Worm (Caenorhabditis elegans) whole organism, L3 larva: ENCODE data around the gene rike-1.

Source experiments
- R02D3.7 ChIP-seq: fragments of 150-350 bp; optimal IDR thresholded peaks from 2 replicates; lab custom pipeline; 2014; ENCODE audit warnings: missing biosample characterization, missing genetic modification characterization
- ZK546.5 ChIP-seq: sonication (generic microtip); optimal IDR thresholded peaks from 2 replicates; lab custom pipeline; 2017; ENCODE audit warnings: missing biosample characterization, missing genetic modification characterization
- aly-2 ChIP-seq: fragments of 150-350 bp; optimal IDR thresholded peaks from 2 replicates; lab custom pipeline; 2014; ENCODE audit warnings: missing biosample characterization, missing genetic modification characterization
- ama-1 ChIP-seq: fragments of 150-350 bp; optimal IDR thresholded peaks from 2 replicates; lab custom pipeline; 2018
- ceh-28 ChIP-seq: fragments of 150-350 bp; optimal IDR thresholded peaks from 2 replicates; lab custom pipeline; 2014; ENCODE audit warnings: missing biosample characterization, missing genetic modification reagents, missing genetic modification characterization
- ceh-82 ChIP-seq: fragments of 150-350 bp; optimal IDR thresholded peaks from 2 replicates; lab custom pipeline; 2014; ENCODE audit warnings: missing biosample characterization, missing genetic modification characterization
- ceh-9 ChIP-seq: sonication (generic microtip); optimal IDR thresholded peaks from 2 replicates; lab custom pipeline; 2018; ENCODE audit warnings: missing biosample characterization, missing genetic modification characterization
- daf-12 ChIP-seq: fragments of 150-350 bp; optimal IDR thresholded peaks from 2 replicates; lab custom pipeline; 2014; ENCODE audit warnings: missing biosample characterization, missing genetic modification reagents, missing genetic modification characterization
- egl-27 ChIP-seq: sonication (generic microtip); optimal IDR thresholded peaks from 4 replicates; lab custom pipeline; 2017; ENCODE audit warnings: missing biosample characterization, missing genetic modification reagents, missing genetic modification characterization
- elt-1 ChIP-seq: fragments of 150-350 bp; optimal IDR thresholded peaks from 2 replicates; lab custom pipeline; 2014; ENCODE audit warnings: missing biosample characterization, missing genetic modification characterization
- elt-3 ChIP-seq, 3 experiments: fragments of 150-350 bp in 1 of 3; sonication (generic microtip) in 2 of 3; optimal IDR thresholded peaks; 2 replicates in 2 of 3; 4 replicates in 1 of 3; lab custom pipeline; 2014 to 2017; ENCODE audit warnings: missing biosample characterization in 3 of 3, missing genetic modification characterization in 3 of 3
- fkh-10 ChIP-seq: sonication (generic microtip); optimal IDR thresholded peaks from 2 replicates; lab custom pipeline; 2017; ENCODE audit warnings: missing biosample characterization, missing genetic modification reagents, missing genetic modification characterization
- fkh-2 ChIP-seq: fragments of 150-350 bp; optimal IDR thresholded peaks from 2 replicates; lab custom pipeline; 2014; ENCODE audit warnings: missing biosample characterization, missing genetic modification reagents, missing genetic modification characterization
- fos-1 ChIP-seq: fragments of 150-350 bp; optimal IDR thresholded peaks from 2 replicates; lab custom pipeline; 2014; ENCODE audit warnings: missing biosample characterization, missing genetic modification characterization
- hmg-11 ChIP-seq: sonication (generic microtip); optimal IDR thresholded peaks from 2 replicates; lab custom pipeline; 2016; ENCODE audit warnings: missing genetic modification characterization, missing compliant biosample characterization
- lin-15B ChIP-seq: fragments of 150-350 bp; optimal IDR thresholded peaks from 2 replicates; lab custom pipeline; 2014; ENCODE audit warnings: missing biosample characterization, missing genetic modification characterization
- lin-39 ChIP-seq: fragments of 150-350 bp; optimal IDR thresholded peaks from 2 replicates; lab custom pipeline; 2018; ENCODE audit warnings: missing biosample characterization, missing genetic modification reagents, missing genetic modification characterization
- mdl-1 ChIP-seq: fragments of 150-350 bp; optimal IDR thresholded peaks from 2 replicates; lab custom pipeline; 2014; ENCODE audit warnings: missing biosample characterization, missing genetic modification characterization
- mml-1 ChIP-seq: fragments of 150-350 bp; sonication (generic microtip); optimal IDR thresholded peaks from 3 replicates; lab custom pipeline; 2014; ENCODE audit warnings: missing biosample characterization, missing genetic modification characterization
- nfya-1 ChIP-seq: sonication (generic microtip); optimal IDR thresholded peaks from 2 replicates; lab custom pipeline; 2017; ENCODE audit warnings: missing genetic modification characterization, mild to moderate bottlenecking, missing compliant biosample characterization, antibody characterized with exemption, moderate library complexity; ENCODE audit not compliant: insufficient read depth
- nhr-11 ChIP-seq: fragments of 150-350 bp; optimal IDR thresholded peaks from 2 replicates; lab custom pipeline; 2014; ENCODE audit warnings: missing biosample characterization, missing genetic modification characterization
- nhr-23 ChIP-seq: fragments of 150-350 bp; optimal IDR thresholded peaks from 2 replicates; lab custom pipeline; 2014; ENCODE audit warnings: missing biosample characterization, missing genetic modification reagents, missing genetic modification characterization
- nhr-25 ChIP-seq: sonication (generic microtip); optimal IDR thresholded peaks from 2 replicates; lab custom pipeline; 2017; ENCODE audit warnings: missing biosample characterization, missing genetic modification characterization
- nhr-28 ChIP-seq: fragments of 150-350 bp; optimal IDR thresholded peaks from 2 replicates; lab custom pipeline; 2014; ENCODE audit warnings: missing biosample characterization, missing genetic modification characterization
- nhr-43 ChIP-seq: sonication (generic microtip); optimal IDR thresholded peaks from 2 replicates; lab custom pipeline; 2016; ENCODE audit warnings: mild to moderate bottlenecking, missing genetic modification characterization, missing compliant biosample characterization; ENCODE audit not compliant: poor library complexity, severe bottlenecking
- nhr-76 ChIP-seq: fragments of 150-350 bp; sonication (generic microtip); optimal IDR thresholded peaks from 5 replicates; lab custom pipeline; 2014; ENCODE audit warnings: missing biosample characterization, missing genetic modification characterization
- nhr-77 ChIP-seq: fragments of 150-350 bp; optimal IDR thresholded peaks from 2 replicates; lab custom pipeline; 2014; ENCODE audit warnings: missing biosample characterization, missing genetic modification characterization
- pha-4 ChIP-seq: fragments of 150-350 bp; optimal IDR thresholded peaks from 2 replicates; lab custom pipeline; 2014; ENCODE audit warnings: missing biosample characterization, missing genetic modification reagents, missing genetic modification characterization
- snpc-4 ChIP-seq: fragments of 150-350 bp; optimal IDR thresholded peaks from 2 replicates; lab custom pipeline; 2014; ENCODE audit warnings: missing biosample characterization, missing genetic modification characterization
- tbx-2 ChIP-seq: sonication (generic microtip); optimal IDR thresholded peaks from 2 replicates; lab custom pipeline; 2016; ENCODE audit warnings: mild to moderate bottlenecking, missing genetic modification characterization, missing compliant biosample characterization
- unc-39 ChIP-seq: sonication (generic microtip); optimal IDR thresholded peaks from 4 replicates; lab custom pipeline; 2017; ENCODE audit warnings: missing biosample characterization, missing genetic modification characterization
- unc-62 ChIP-seq: fragments of 150-350 bp; sonication (generic microtip); optimal IDR thresholded peaks from 4 replicates; lab custom pipeline; 2014; ENCODE audit warnings: missing biosample characterization, missing genetic modification reagents, missing genetic modification characterization
- zag-1 ChIP-seq: fragments of 150-350 bp; optimal IDR thresholded peaks from 2 replicates; lab custom pipeline; 2014; ENCODE audit warnings: missing biosample characterization, missing genetic modification characterization
- ztf-11 ChIP-seq: fragments of 150-350 bp; optimal IDR thresholded peaks from 2 replicates; lab custom pipeline; 2014; ENCODE audit warnings: missing biosample characterization, missing genetic modification characterization
- ztf-4 ChIP-seq: fragments of 150-350 bp; optimal IDR thresholded peaks from 2 replicates; lab custom pipeline; 2014; ENCODE audit warnings: missing biosample characterization, missing genetic modification characterization

The rike-1 gene

DNA sequence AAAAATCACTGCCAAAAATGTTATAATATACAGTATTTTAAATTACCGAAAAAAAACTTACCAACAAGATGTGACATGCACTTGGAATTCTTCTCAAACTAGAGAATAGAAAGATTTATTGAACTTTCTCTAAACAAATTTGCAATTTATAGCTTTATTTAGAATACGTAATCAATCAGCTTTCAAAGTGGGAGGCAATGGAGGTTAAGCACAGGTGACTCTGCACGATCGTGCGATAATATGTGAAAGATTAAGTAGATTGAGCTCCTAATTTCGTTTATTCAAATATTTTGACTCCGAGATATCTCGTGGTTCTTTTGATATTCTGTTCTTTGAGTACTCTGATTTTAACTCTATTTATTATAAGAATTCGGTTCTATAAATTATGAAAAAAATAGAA lies 27.7 kb downstream of the rike-1 start, which contains the start of gene R02D5.6:
TSS of gene R02D5.6 (minus strand) at position 101 of the 400 bp plus-strand sequence.
- no peak for TF ChIP-seq unc-62 (GFP tag; lab: Kevin White, UChicago)
- TF ChIP-seq nhr-77 (tag; lab: Kevin White, UChicago): no peak
- no peak for TF ChIP-seq lin-39 (tag; lab: Kevin White, UChicago)
- no peak for TF ChIP-seq nhr-11 (tag; lab: Kevin White, UChicago)
- TF ChIP-seq daf-12 (tag; lab: Kevin White, UChicago): no peak
- TF ChIP-seq elt-3 (tag; optimal IDR thresholded peaks at IDR 0.05; lab: Kevin White, UChicago): no peak
- TF ChIP-seq unc-39 (tag; lab: Kevin White, UChicago): no peak
- no peak for TF ChIP-seq fkh-10 (GFP tag; lab: Kevin White, UChicago)
- TF ChIP-seq nfya-1 (tag; lab: Kevin White, UChicago): no peak
- no peak for TF ChIP-seq ceh-82 (tag; lab: Kevin White, UChicago)
- no peak for TF ChIP-seq ceh-9 (tag; lab: Kevin White, UChicago)
- TF ChIP-seq snpc-4: no peak

ce11 chrV:14510746-14511145 lies 34.9 kb downstream of the rike-1 start, which contains the start of gene R02D5.9:
R02D5.9 (minus strand) TSS chrV:14511123.
- TF ChIP-seq elt-1 (tag; lab: Kevin White, UChicago): peak; percentile 15
- peak; percentile 67 for TF ChIP-seq lin-39 (tag; lab: Kevin White, UChicago)
- no peak for TF ChIP-seq ZK546.5 (tag; lab: Kevin White, UChicago)
- TF ChIP-seq nhr-43 (tag; lab: Kevin White, UChicago): peak; percentile 50
- peak; percentile 89 for TF ChIP-seq nhr-25 (tag; lab: Kevin White, UChicago)
- TF ChIP-seq nhr-28: no peak
- peak; percentile 68 for TF ChIP-seq nhr-23 (tag; lab: Kevin White, UChicago)
- TF ChIP-seq ceh-82 (tag; lab: Kevin White, UChicago): no peak
- TF ChIP-seq mdl-1 (tag; lab: Kevin White, UChicago): peak; percentile 24

DNA sequence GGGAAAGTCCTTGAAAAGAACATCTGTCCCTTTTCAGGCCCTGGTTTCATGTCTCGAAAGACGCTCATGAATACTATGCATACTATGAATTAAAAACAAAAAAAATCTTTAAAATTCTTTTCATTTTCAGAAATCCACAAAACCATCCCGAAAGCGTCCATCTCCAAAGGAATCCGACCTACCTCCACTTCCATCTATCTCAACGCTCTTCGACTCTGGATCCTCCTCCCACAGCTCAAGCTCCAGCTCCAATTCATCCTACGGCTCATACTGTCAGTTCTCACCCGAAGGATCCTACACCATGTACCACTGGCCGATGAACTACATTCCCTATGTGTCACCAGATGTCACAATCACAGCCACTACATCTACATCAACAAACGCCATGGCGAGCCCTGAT lies 37.1 kb downstream of the rike-1 start:
- TF ChIP-seq mdl-1 (tag; lab: Kevin White, UChicago) (no peak), nhr-25 (tag; lab: Kevin White, UChicago) (no peak), lin-15B (tag; lab: Kevin White, UChicago) (no peak), tbx-2 (tag; lab: Kevin White, UChicago) (no peak), fkh-2 (tag; lab: Kevin White, UChicago) (no peak), R02D3.7 (no peak), ama-1 (lab: Kevin White, UChicago) (no peak), nhr-77 (tag; lab: Kevin White, UChicago) (no peak), ZK546.5 (tag; lab: Kevin White, UChicago) (no peak), elt-1 (tag; lab: Kevin White, UChicago) (no peak), nhr-43 (tag; lab: Kevin White, UChicago) (no peak), nhr-11 (tag; lab: Kevin White, UChicago) (no peak), fos-1 (tag; lab: Kevin White, UChicago) (no peak), egl-27 (tag; lab: Kevin White, UChicago) (no peak), aly-2 (tag; lab: Kevin White, UChicago) (no peak), hmg-11 (tag; lab: Kevin White, UChicago) (no peak), ztf-11 (tag; lab: Kevin White, UChicago) (no peak), ceh-9 (tag; lab: Kevin White, UChicago) (no peak), unc-39 (tag; lab: Kevin White, UChicago) (no peak), ztf-4 (tag; lab: Kevin White, UChicago) (no peak)

DNA sequence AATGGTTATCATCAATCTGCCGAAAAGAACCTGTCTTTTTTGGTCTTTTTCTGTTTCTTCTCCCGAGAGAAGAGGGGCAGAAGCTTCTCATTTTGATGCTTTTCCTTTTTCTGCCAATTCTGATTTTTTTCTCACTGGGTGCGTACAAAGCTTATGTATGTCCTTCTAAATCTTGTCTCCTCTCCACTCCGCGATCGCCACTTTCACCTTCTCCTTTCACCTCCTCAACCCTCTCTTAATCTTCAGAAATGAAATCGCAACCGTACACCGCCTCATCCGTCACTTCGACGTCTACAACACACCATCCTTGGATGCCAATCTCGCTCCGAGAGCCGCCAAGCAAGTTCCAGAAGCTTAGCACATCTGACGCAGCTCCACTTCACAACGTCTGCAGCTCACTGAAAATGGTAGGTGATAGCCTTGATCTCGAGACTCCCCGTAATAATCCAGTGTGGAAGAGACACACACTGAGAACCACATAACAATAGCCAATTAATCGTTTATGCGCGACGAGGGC lies 37.6 kb downstream of the rike-1 start, which contains the start of gene R02D5.1:
TSS of gene R02D5.1 (plus strand) at position 245 of the 517 bp plus-strand sequence.
- TF ChIP-seq ceh-28 (tag; lab: Kevin White, UChicago): no peak
- no peak for TF ChIP-seq lin-15B (tag; lab: Kevin White, UChicago)
- TF ChIP-seq nhr-76 (tag; lab: Kevin White, UChicago): no peak
- no peak for TF ChIP-seq pha-4 (tag; lab: Kevin White, UChicago)
- TF ChIP-seq nhr-43 (tag; lab: Kevin White, UChicago): no peak
- no peak for TF ChIP-seq hmg-11 (tag; lab: Kevin White, UChicago)
- no peak for TF ChIP-seq aly-2 (tag; lab: Kevin White, UChicago)
- no peak for TF ChIP-seq nfya-1 (tag; lab: Kevin White, UChicago)
- no peak for TF ChIP-seq elt-3 (tag; optimal IDR thresholded peaks at IDR 0.05; lab: Kevin White, UChicago)
- TF ChIP-seq zag-1 (tag; lab: Kevin White, UChicago): no peak
- no peak for TF ChIP-seq ceh-82 (tag; lab: Kevin White, UChicago)
- no peak for TF ChIP-seq nhr-25 (tag; lab: Kevin White, UChicago)
- no peak for TF ChIP-seq ceh-9 (tag; lab: Kevin White, UChicago)
- TF ChIP-seq ztf-4 (tag; lab: Kevin White, UChicago): no peak
- no peak for TF ChIP-seq mml-1 (tag; lab: Kevin White, UChicago)
- TF ChIP-seq fkh-10 (GFP tag; lab: Kevin White, UChicago): no peak
- no peak for TF ChIP-seq ZK546.5 (tag; lab: Kevin White, UChicago)
- TF ChIP-seq lin-39 (tag; lab: Kevin White, UChicago): no peak
